In the genomic region with DNA sequence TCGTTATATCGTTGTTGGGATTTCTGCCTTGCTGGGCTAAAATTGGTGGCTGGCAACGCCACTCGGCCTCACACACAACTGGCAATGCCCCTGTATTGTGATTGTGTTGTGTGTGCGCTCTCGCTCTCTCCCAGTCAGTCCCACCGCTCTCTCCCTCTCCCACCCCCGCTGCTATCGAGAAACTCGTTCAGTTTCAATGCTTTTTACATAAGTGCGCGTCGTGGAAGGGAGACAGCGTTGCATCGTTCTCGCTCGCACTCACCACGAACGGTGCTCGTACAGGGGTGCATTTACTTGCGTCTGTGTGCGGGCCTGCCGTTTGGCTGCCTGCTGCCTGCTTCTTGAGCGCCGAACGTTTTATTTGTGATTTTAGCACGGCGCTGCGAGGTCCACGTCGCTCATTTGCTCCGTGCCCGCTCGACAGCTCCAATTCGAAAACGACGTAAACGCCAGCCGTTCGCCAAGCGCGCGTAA, we compare ENCODE assay signal across 5 fruit fly cellular contexts.
TF ChIP-seq lines count a peak whose summit lies in the region.

No protein-coding gene starts in this region.

TF ChIP-seq in whole organism, adult, 20 proteins besides CTCF, POLR2A, EP300 and RAD21 (continued from another document):
- TF ChIP-seq Mnt (GFP tag; optimal IDR thresholded peaks at IDR 0.05; lab: Kevin White, UChicago) (peak; percentile 89), CG12768 (GFP tag; optimal IDR thresholded peaks at IDR 0.05; lab: Kevin White, UChicago) (peak; percentile 93), Clk (GFP tag; optimal IDR thresholded peaks at IDR 0.05; lab: Kevin White, UChicago) (peak; percentile 70), CG7045 (GFP tag; optimal IDR thresholded peaks at IDR 0.05; lab: Kevin White, UChicago) (no peak)

TF ChIP-seq in whole organism, embryonic, 481 proteins besides CTCF, POLR2A, EP300 and RAD21 (continued from another document and continues in another):
- TF ChIP-seq Asciz (GFP tag; optimal IDR thresholded peaks at IDR 0.05; lab: Kevin White, UChicago) = peak; percentile 8
- peak in 1 of 2 experiments; percentile 64 for TF ChIP-seq Hr78 (GFP tag; optimal IDR thresholded peaks at IDR 0.05; lab: Kevin White, UChicago)
- peak; percentile 61 for TF ChIP-seq CHES-1-like (GFP tag; optimal IDR thresholded peaks at IDR 0.05; lab: Kevin White, UChicago)
- peak; percentile 1 for TF ChIP-seq unpg (GFP tag; optimal IDR thresholded peaks at IDR 0.05; lab: Kevin White, UChicago)
- TF ChIP-seq CG17359 (tag; optimal IDR thresholded peaks at IDR 0.05; lab: Kevin White, UChicago) = peak; percentile 32
- peak in 2 of 3 experiments; percentile 54 to 93 for TF ChIP-seq Stat92E (GFP tag; optimal IDR thresholded peaks at IDR 0.05; lab: Kevin White, UChicago)
- no peak for TF ChIP-seq pita (GFP tag; optimal IDR thresholded peaks at IDR 0.05; lab: Kevin White, UChicago)
- TF ChIP-seq CG15479 (GFP tag; optimal IDR thresholded peaks at IDR 0.05; lab: Kevin White, UChicago) = peak; percentile 96
- peak; percentile 31 for TF ChIP-seq Bdp1 (GFP tag; optimal IDR thresholded peaks at IDR 0.05; lab: Kevin White, UChicago)
- peak; percentile 46 for TF ChIP-seq Vsx1 (GFP tag; optimal IDR thresholded peaks at IDR 0.05; lab: Kevin White, UChicago)
- TF ChIP-seq CG15696 (tag; optimal IDR thresholded peaks at IDR 0.05; lab: Kevin White, UChicago) = no peak
- TF ChIP-seq CG10565 (GFP tag; optimal IDR thresholded peaks at IDR 0.05; lab: Kevin White, UChicago) = no peak
- TF ChIP-seq Hand (GFP tag; optimal IDR thresholded peaks at IDR 0.05; lab: Kevin White, UChicago) = peak; percentile 62
- TF ChIP-seq CG6683 (GFP tag; optimal IDR thresholded peaks at IDR 0.05; lab: Kevin White, UChicago) = peak; percentile 57
- peak; percentile 56 for TF ChIP-seq tap (tag; optimal IDR thresholded peaks at IDR 0.05; lab: Kevin White, UChicago)
- TF ChIP-seq fd64A (GFP tag; optimal IDR thresholded peaks at IDR 0.05; lab: Kevin White, UChicago) = peak; percentile 33
- TF ChIP-seq Dek (tag; optimal IDR thresholded peaks at IDR 0.05; lab: Kevin White, UChicago) = no peak
- TF ChIP-seq al (GFP tag; IDR thresholded peaks at IDR 0.05; lab: Robert Waterston, UW) = no peak
- peak; percentile 95 for TF ChIP-seq pros (GFP tag; optimal IDR thresholded peaks at IDR 0.05; lab: Kevin White, UChicago)
- TF ChIP-seq MTF-1 (GFP tag; optimal IDR thresholded peaks at IDR 0.05; lab: Kevin White, UChicago; ENCODE audit: borderline replicate concordance) = peak; percentile 31
- TF ChIP-seq da (GFP tag; optimal IDR thresholded peaks at IDR 0.05; lab: Kevin White, UChicago) = peak; percentile 47
- TF ChIP-seq scrt (GFP tag; optimal IDR thresholded peaks at IDR 0.05; lab: Kevin White, UChicago) = peak; percentile 74
- no peak for TF ChIP-seq CG14014 (GFP tag; IDR thresholded peaks at IDR 0.05; lab: Robert Waterston, UW)
- TF ChIP-seq Gug (GFP tag; IDR thresholded peaks at IDR 0.05; lab: Robert Waterston, UW) = no peak
- TF ChIP-seq lov (optimal IDR thresholded peaks at IDR 0.05; lab: Kevin White, UChicago) = no peak
- TF ChIP-seq lov (GFP tag; IDR thresholded peaks at IDR 0.05; lab: Robert Waterston, UW) = no peak
- peak; percentile 60 for TF ChIP-seq CG10209 (GFP tag; optimal IDR thresholded peaks at IDR 0.05; lab: Kevin White, UChicago)
- TF ChIP-seq CG4617 (GFP tag; optimal IDR thresholded peaks at IDR 0.05; lab: Kevin White, UChicago; ENCODE audit: borderline replicate concordance) = no peak
- no peak for TF ChIP-seq chif (GFP tag; optimal IDR thresholded peaks at IDR 0.05; lab: Kevin White, UChicago)
- peak; percentile 52 for TF ChIP-seq CG9437 (GFP tag; optimal IDR thresholded peaks at IDR 0.05; lab: Kevin White, UChicago)

TF ChIP-seq in whole organism, prepupa, 60 proteins besides CTCF, POLR2A, EP300 and RAD21 (continued from another document and continues in another):
- TF ChIP-seq lz (GFP tag; optimal IDR thresholded peaks at IDR 0.05; lab: Kevin White, UChicago) (no peak), CG1621 (tag; optimal IDR thresholded peaks at IDR 0.05; lab: Kevin White, UChicago) (peak; percentile 79), Blimp-1 (GFP tag; optimal IDR thresholded peaks at IDR 0.05; lab: Kevin White, UChicago) (peak; percentile 27), Hr38 (GFP tag; optimal IDR thresholded peaks at IDR 0.05; lab: Kevin White, UChicago) (no peak), pdm3 (GFP tag; optimal IDR thresholded peaks at IDR 0.05; lab: Kevin White, UChicago) (no peak), Sox102F (GFP tag; optimal IDR thresholded peaks at IDR 0.05; lab: Kevin White, UChicago) (peak; percentile 57), net (GFP tag; optimal IDR thresholded peaks at IDR 0.05; lab: Kevin White, UChicago) (peak; percentile 56), CG4318 (GFP tag; optimal IDR thresholded peaks at IDR 0.05; lab: Kevin White, UChicago) (no peak), CG31627 (GFP tag; optimal IDR thresholded peaks at IDR 0.05; lab: Kevin White, UChicago) (no peak), OdsH (GFP tag; optimal IDR thresholded peaks at IDR 0.05; lab: Kevin White, UChicago) (no peak), CG34406 (GFP tag; optimal IDR thresholded peaks at IDR 0.05; lab: Kevin White, UChicago) (no peak), fd85E (GFP tag; optimal IDR thresholded peaks at IDR 0.05; lab: Kevin White, UChicago) (peak; percentile 8), CG11294 (GFP tag; IDR thresholded peaks at IDR 0.05; lab: Robert Waterston, UW) (no peak), cyc (GFP tag; optimal IDR thresholded peaks at IDR 0.05; lab: Kevin White, UChicago) (no peak), CG6808 (GFP tag; optimal IDR thresholded peaks at IDR 0.05; lab: Kevin White, UChicago) (peak; percentile 41), fd59A (GFP tag; optimal IDR thresholded peaks at IDR 0.05; lab: Kevin White, UChicago) (no peak), CG16779 (tag; optimal IDR thresholded peaks at IDR 0.05; lab: Kevin White, UChicago) (peak; percentile 80), topi (GFP tag; optimal IDR thresholded peaks at IDR 0.05; lab: Kevin White, UChicago) (peak; percentile 24), Sox15 (GFP tag; optimal IDR thresholded peaks at IDR 0.05; lab: Kevin White, UChicago) (no peak), CG10631 (GFP tag; optimal IDR thresholded peaks at IDR 0.05; lab: Kevin White, UChicago) (no peak), CG10669 (GFP tag; optimal IDR thresholded peaks at IDR 0.05; lab: Kevin White, UChicago) (peak; percentile 25), Eip78C (GFP tag; lab: Kevin White, UChicago) (peak; percentile 87), CG8632 (GFP tag; optimal IDR thresholded peaks at IDR 0.05; lab: Kevin White, UChicago) (peak; percentile 29), ss (GFP tag; optimal IDR thresholded peaks at IDR 0.05; lab: Kevin White, UChicago) (peak; percentile 71 to 83), Eip75B (GFP tag; optimal IDR thresholded peaks at IDR 0.05; lab: Kevin White, UChicago) (peak; percentile 58), CG6854 (GFP tag; optimal IDR thresholded peaks at IDR 0.05; lab: Kevin White, UChicago) (peak; percentile 91), Hr39 (GFP tag; optimal IDR thresholded peaks at IDR 0.05; lab: Kevin White, UChicago) (no peak), CG6163 (GFP tag; IDR thresholded peaks at IDR 0.05; lab: Robert Waterston, UW) (no peak), CG6276 (GFP tag; optimal IDR thresholded peaks at IDR 0.05; lab: Kevin White, UChicago) (no peak), spab (GFP tag; optimal IDR thresholded peaks at IDR 0.05; lab: Kevin White, UChicago) (peak; percentile 6), Gug (GFP tag; IDR thresholded peaks at IDR 0.05; lab: Robert Waterston, UW) (no peak), esn (GFP tag; optimal IDR thresholded peaks at IDR 0.05; lab: Kevin White, UChicago) (peak; percentile 24), acj6 (GFP tag; optimal IDR thresholded peaks at IDR 0.05; lab: Kevin White, UChicago) (no peak)

TF ChIP-seq in whole organism, pupa, 21 proteins besides CTCF, POLR2A, EP300 and RAD21 (continued from another document):
- TF ChIP-seq CG32121 (GFP tag; IDR thresholded peaks at IDR 0.05; lab: Robert Waterston, UW) (no peak), CG8159 (tag; optimal IDR thresholded peaks at IDR 0.05; lab: Kevin White, UChicago) (peak; percentile 33)

TF ChIP-seq in whole organism, wandering third instar larva, 38 proteins besides CTCF, POLR2A, EP300 and RAD21 (continued from another document):
- peak; percentile 73 for TF ChIP-seq fru (GFP tag; optimal IDR thresholded peaks at IDR 0.05; lab: Kevin White, UChicago)
- peak; percentile 84 for TF ChIP-seq jim (GFP tag; optimal IDR thresholded peaks at IDR 0.05; lab: Kevin White, UChicago)
- TF ChIP-seq N (GFP tag; optimal IDR thresholded peaks at IDR 0.05; lab: Kevin White, UChicago) = peak; percentile 42
- TF ChIP-seq woc (GFP tag; optimal IDR thresholded peaks at IDR 0.05; lab: Kevin White, UChicago) = peak; percentile 64
- peak; percentile 89 for TF ChIP-seq Jra (GFP tag; optimal IDR thresholded peaks at IDR 0.05; lab: Kevin White, UChicago)
- no peak for TF ChIP-seq Abd-B (GFP tag; optimal IDR thresholded peaks at IDR 0.05; lab: Kevin White, UChicago)
- peak; percentile 75 for TF ChIP-seq Hnf4 (GFP tag; optimal IDR thresholded peaks at IDR 0.05; lab: Kevin White, UChicago)
- TF ChIP-seq ey (GFP tag; optimal IDR thresholded peaks at IDR 0.05; lab: Kevin White, UChicago) = no peak
- TF ChIP-seq Dif (GFP tag; optimal IDR thresholded peaks at IDR 0.05; lab: Kevin White, UChicago; ENCODE audit: partially characterized antibody) = peak; percentile 90
- peak; percentile 47 to 70 for TF ChIP-seq foxo (GFP tag; optimal IDR thresholded peaks at IDR 0.05; lab: Kevin White, UChicago)
- no peak for TF ChIP-seq Vsx2 (GFP tag; optimal IDR thresholded peaks at IDR 0.05; lab: Kevin White, UChicago; ENCODE audit: partially characterized antibody)
- TF ChIP-seq GATAd (GFP tag; optimal IDR thresholded peaks at IDR 0.05; lab: Kevin White, UChicago) = no peak
- no peak for TF ChIP-seq CG9705 (GFP tag; optimal IDR thresholded peaks at IDR 0.05; lab: Kevin White, UChicago)
- peak; percentile 80 to 89 for TF ChIP-seq dl (GFP tag; optimal IDR thresholded peaks at IDR 0.05; lab: Kevin White, UChicago; ENCODE audit: insufficient read depth in 1 of 2, partially characterized antibody in 2 of 2)
- no peak for TF ChIP-seq brk (GFP tag; optimal IDR thresholded peaks at IDR 0.05; lab: Kevin White, UChicago)
- no peak for TF ChIP-seq Mio (GFP tag; optimal IDR thresholded peaks at IDR 0.05; lab: Kevin White, UChicago)
- no peak for TF ChIP-seq pan (optimal IDR thresholded peaks at IDR 0.05; lab: Kevin White, UChicago)
- TF ChIP-seq Rel (GFP tag; optimal IDR thresholded peaks at IDR 0.05; lab: Kevin White, UChicago) = no peak
- TF ChIP-seq Rel (tag; optimal IDR thresholded peaks at IDR 0.05; lab: Kevin White, UChicago) = peak; percentile 94
- TF ChIP-seq rgr (GFP tag; optimal IDR thresholded peaks at IDR 0.05; lab: Kevin White, UChicago) = peak; percentile 57
